Fruit fly (Drosophila melanogaster): ENCODE measurements around the gene CG5167.

DNA sequence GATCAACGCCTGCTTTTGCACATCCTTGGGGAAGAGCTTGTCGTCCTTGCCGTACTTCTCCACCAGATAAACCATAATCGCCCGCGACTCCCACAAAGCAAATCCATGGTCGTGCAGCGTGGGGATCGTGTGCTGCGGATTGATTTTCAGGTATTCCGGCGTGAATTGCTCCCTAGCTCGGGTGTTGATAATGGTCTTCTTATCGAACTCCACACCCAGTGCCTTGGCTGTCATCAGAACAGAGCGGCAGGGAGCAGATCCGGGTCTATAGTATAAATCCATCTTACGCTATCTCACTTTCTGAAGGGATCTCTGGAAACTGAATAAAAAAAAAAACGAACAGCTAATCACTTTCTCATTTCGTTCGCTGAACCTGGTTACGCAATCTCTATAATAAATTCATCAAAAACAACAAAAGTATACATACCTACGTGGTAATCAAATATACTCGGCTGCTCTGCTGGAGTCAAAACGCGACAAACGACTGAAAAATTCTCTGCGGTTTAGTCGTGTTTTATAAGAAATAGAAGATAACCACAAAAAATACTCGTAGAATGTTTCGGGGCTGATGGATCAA lies 41.0 kb upstream of the CG5167 start, which contains the start of gene GstD10:
- TF ChIP-seq Dref (GFP tag; IDR thresholded peaks at IDR 0.05) (no peak), PHDP (tag; optimal IDR thresholded peaks at IDR 0.05) (no peak)

Data from whole organism, embryonic.